Worm (Caenorhabditis elegans): ENCODE measurements around the gene hpo-9.
A peak's percentile ranks its signal among the peaks of the same experiment; 100 is the strongest.

Gene hpo-9

DNA sequence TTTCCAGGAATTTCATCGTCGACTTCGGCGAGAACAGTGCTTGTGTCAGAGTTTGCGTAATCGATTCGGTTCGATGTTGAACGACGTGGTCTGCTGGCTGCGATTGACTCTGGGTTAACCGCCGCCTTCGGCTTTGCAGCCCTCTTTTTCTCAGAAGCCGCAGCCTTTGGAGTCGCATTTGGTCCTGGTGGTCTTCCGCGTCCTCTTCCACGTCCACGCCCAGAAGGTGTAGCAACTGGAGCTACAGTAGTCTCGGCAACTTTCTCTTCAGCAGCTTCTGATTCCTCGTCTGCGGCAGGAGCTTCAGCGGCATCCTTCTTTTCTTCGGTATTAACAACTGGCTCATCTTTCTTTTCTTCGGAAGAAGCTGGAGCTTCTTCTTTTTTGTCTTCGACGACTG lies 42.1 kb downstream of the hpo-9 start:
- peak; percentile 64 for TF ChIP-seq set-16 (GFP tag; IDR thresholded peaks at IDR 0.05)
- no peak for TF ChIP-seq mxl-2 (GFP tag; conservative IDR thresholded peaks at IDR 0.05)
- TF ChIP-seq ztf-7 (tag; optimal IDR thresholded peaks at IDR 0.05) = no peak
- TF ChIP-seq pqm-1 (tag; optimal IDR thresholded peaks at IDR 0.05) = no peak

DNA sequence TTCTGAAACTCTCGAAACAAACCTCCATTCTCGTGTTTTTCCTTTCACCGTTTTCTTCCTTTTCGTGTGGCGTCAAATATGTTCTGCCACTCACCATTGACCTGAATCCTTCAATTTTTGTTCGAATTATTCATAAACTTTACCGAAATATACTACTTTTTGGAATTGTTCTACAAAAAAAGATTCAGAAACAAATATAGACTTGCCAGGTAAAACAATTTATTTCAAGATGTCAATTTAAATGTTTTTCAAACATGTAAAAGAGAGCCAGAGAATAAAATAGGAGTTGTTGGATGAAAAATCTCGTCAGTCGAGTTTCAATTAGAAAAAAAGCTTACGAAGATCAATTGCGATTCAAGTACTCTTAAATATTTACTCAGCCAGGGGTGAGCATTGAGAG lies 43.4 kb downstream of the hpo-9 start, which contains the start of gene F09G2.8:
Gene F09G2.8 (minus strand): TSS at position 101 of the 400 bp plus-strand sequence.
- no peak for TF ChIP-seq Y5F2A.4 (GFP tag; optimal IDR thresholded peaks at IDR 0.05)
- TF ChIP-seq nhr-237 (tag; optimal IDR thresholded peaks at IDR 0.05) = no peak
- no peak for TF ChIP-seq aha-1 (tag)
- no peak for TF ChIP-seq duxl-1 (tag; optimal IDR thresholded peaks at IDR 0.05; ENCODE audit: poor library complexity)
- no peak for TF ChIP-seq cey-2 (tag; optimal IDR thresholded peaks at IDR 0.05; ENCODE audit: borderline replicate concordance, insufficient read depth)
- no peak for TF ChIP-seq mxl-3 (GFP tag; optimal IDR thresholded peaks at IDR 0.05)

DNA sequence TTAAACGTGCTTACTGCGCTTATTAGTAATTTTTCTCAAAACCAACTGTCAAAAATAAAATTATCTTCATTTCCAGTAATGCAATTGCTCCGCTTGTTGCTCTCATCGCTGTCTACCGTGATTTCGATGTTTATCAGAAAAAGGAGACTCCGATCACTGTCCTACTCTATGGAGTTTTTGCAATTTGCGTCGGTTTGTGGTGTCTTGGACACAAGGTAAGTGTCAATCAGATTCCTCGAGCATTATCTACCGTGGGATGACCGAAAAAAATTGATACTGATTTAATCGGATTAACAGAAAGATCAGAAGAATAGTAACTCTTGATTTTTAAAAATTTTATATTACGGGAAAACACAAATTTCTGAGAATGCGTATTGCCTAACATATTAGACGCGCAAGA lies 49.6 kb downstream of the hpo-9 start:
- TF ChIP-seq mdt-29 (GFP tag; IDR thresholded peaks at IDR 0.05) (no peak), daf-16 (GFP tag; optimal IDR thresholded peaks at IDR 0.05) (peak in 1 of 2 experiments; percentile 4), daf-16 (tag; optimal IDR thresholded peaks at IDR 0.05) (peak; percentile 32), dpl-1 (GFP tag; optimal IDR thresholded peaks at IDR 0.05) (no peak), dmd-6 (GFP tag; IDR thresholded peaks at IDR 0.05) (peak; percentile 60)

ce11 chrV:7186599-7186998 lies 50.3 kb downstream of the hpo-9 start:
- TF ChIP-seq T26A8.4 (GFP tag; IDR thresholded peaks at IDR 0.05) (no peak), ceh-32 (tag; optimal IDR thresholded peaks at IDR 0.05; ENCODE audit: poor library complexity) (no peak), dmd-6 (GFP tag; IDR thresholded peaks at IDR 0.05) (peak; percentile 69), dve-1 (tag; optimal IDR thresholded peaks at IDR 0.05; ENCODE audit: insufficient read depth) (peak; percentile 25), nhr-77 (tag; optimal IDR thresholded peaks at IDR 0.05) (peak; percentile 49), pqm-1 (tag; optimal IDR thresholded peaks at IDR 0.05) (peak; percentile 69), nhr-28 (tag; optimal IDR thresholded peaks at IDR 0.05) (peak; percentile 75), daf-16 (GFP tag; optimal IDR thresholded peaks at IDR 0.05) (no peak), daf-16 (tag; optimal IDR thresholded peaks at IDR 0.05) (peak; percentile 37), saeg-2 (GFP tag; IDR thresholded peaks at IDR 0.05) (no peak), hlh-11 (tag; optimal IDR thresholded peaks at IDR 0.05) (peak; percentile 52), lin-1 (GFP tag; IDR thresholded peaks at IDR 0.05) (peak; percentile 75; the same call in 1 of the 2 replicates)
